Worm (Caenorhabditis elegans) whole organism, young adult: ENCODE data around the gene C16C10.9.

Source experiments
- B0261.1 ChIP-seq: sonication (generic microtip); optimal IDR thresholded peaks from 2 replicates; lab custom pipeline; 2016; ENCODE audit warnings: mild to moderate bottlenecking, missing genetic modification characterization, moderate library complexity, missing compliant biosample characterization
- C06A6.2 ChIP-seq: fragments of 200-800 bp; sonication (Bioruptor generic); conservative IDR thresholded peaks from 2 replicates; pipeline ENCODE4 v1.3.6; 2022; ENCODE audit warnings: missing genetic modification characterization, missing compliant biosample characterization
- C17E4.6 ChIP-seq: fragments of 200-800 bp; sonication (Bioruptor generic); IDR thresholded peaks from 2 replicates; pipeline ENCODE4 v1.3.6; 2022; ENCODE audit warnings: missing genetic modification reagents, missing genetic modification characterization, missing compliant biosample characterization
- D2030.7 ChIP-seq: fragments of 200-800 bp; sonication (Bioruptor generic); IDR thresholded peaks from 2 replicates; pipeline ENCODE4 v1.3.6; 2022; ENCODE audit warnings: missing genetic modification reagents, missing genetic modification characterization, missing compliant biosample characterization
- F10E7.11 ChIP-seq: sonication (generic microtip); optimal IDR thresholded peaks from 2 replicates; lab custom pipeline; 2017; ENCODE audit warnings: mild to moderate bottlenecking, missing genetic modification characterization, moderate library complexity, missing compliant biosample characterization
- F37B4.10 ChIP-seq: fragments of 200-800 bp; sonication (Bioruptor generic); IDR thresholded peaks from 2 replicates; pipeline ENCODE4 v1.3.6; 2022; ENCODE audit warnings: missing genetic modification characterization, missing compliant biosample characterization
- F49E8.2 ChIP-seq: sonication (generic microtip); optimal IDR thresholded peaks from 3 replicates; lab custom pipeline; 2017; ENCODE audit warnings: missing genetic modification characterization, mild to moderate bottlenecking, missing compliant biosample characterization, antibody characterized with exemption, moderate library complexity; ENCODE audit not compliant: insufficient read depth
- F57A8.1 ChIP-seq: fragments of 200-800 bp; sonication (Bioruptor generic); optimal IDR thresholded peaks from 2 replicates; lab custom pipeline; 2018; ENCODE audit warnings: mild to moderate bottlenecking, missing genetic modification characterization, moderate library complexity, missing compliant biosample characterization
- K12H6.12 ChIP-seq: fragments of 200-800 bp; sonication (Bioruptor generic); optimal IDR thresholded peaks from 2 replicates; lab custom pipeline; 2018; ENCODE audit warnings: mild to moderate bottlenecking, missing genetic modification characterization, missing compliant biosample characterization
- T07F8.4 ChIP-seq: sonication (generic microtip); optimal IDR thresholded peaks from 2 replicates; lab custom pipeline; 2016; ENCODE audit warnings: mild to moderate bottlenecking, missing genetic modification characterization, moderate library complexity, missing compliant biosample characterization
- ama-1 ChIP-seq, 3 experiments: fragments of 150-350 bp in 1 of 3; sonication (generic microtip) in 2 of 3; optimal IDR thresholded peaks; 2 replicates each; lab custom pipeline; 2014 to 2018; ENCODE audit warnings: missing biosample characterization in 2 of 3, missing genetic modification characterization in 2 of 3, missing genetic modification reagents in 2 of 3
- athp-1 ChIP-seq: sonication (generic microtip); optimal IDR thresholded peaks from 2 replicates; lab custom pipeline; 2017; ENCODE audit warnings: mild to moderate bottlenecking, missing genetic modification characterization, missing compliant biosample characterization
- attf-3 ChIP-seq: fragments of 200-800 bp; sonication (Bioruptor generic); conservative IDR thresholded peaks from 2 replicates; pipeline ENCODE4 v1.3.6; 2022; ENCODE audit warnings: missing genetic modification reagents, missing genetic modification characterization, missing compliant biosample characterization
- attf-6 ChIP-seq: fragments of 200-800 bp; sonication (Bioruptor generic); IDR thresholded peaks from 2 replicates; pipeline ENCODE4 v1.3.6; 2022; ENCODE audit warnings: missing genetic modification reagents, missing genetic modification characterization, missing compliant biosample characterization
- bed-2 ChIP-seq: fragments of 200-800 bp; sonication (Bioruptor generic); IDR thresholded peaks from 2 replicates; pipeline ENCODE4 v1.3.6; 2022; ENCODE audit warnings: missing genetic modification reagents, missing genetic modification characterization, missing compliant biosample characterization
- cebp-2 ChIP-seq: fragments of 200-800 bp; sonication (Bioruptor generic); IDR thresholded peaks from 2 replicates; pipeline ENCODE4 v1.3.6; 2022; ENCODE audit warnings: missing genetic modification characterization, missing compliant biosample characterization
- ceh-100 ChIP-seq: fragments of 200-800 bp; sonication (Bioruptor generic); IDR thresholded peaks from 2 replicates; pipeline ENCODE4 v1.3.6; 2022; ENCODE audit warnings: missing genetic modification reagents, missing genetic modification characterization, missing compliant biosample characterization
- ceh-58 ChIP-seq: fragments of 200-800 bp; sonication (Bioruptor generic); IDR thresholded peaks from 2 replicates; pipeline ENCODE4 v1.3.6; 2022; ENCODE audit warnings: missing genetic modification characterization, missing compliant biosample characterization
- ceh-91 ChIP-seq: fragments of 200-800 bp; sonication (Bioruptor generic); IDR thresholded peaks from 2 replicates; pipeline ENCODE4 v1.3.6; 2022; ENCODE audit warnings: missing genetic modification reagents, missing genetic modification characterization, missing compliant biosample characterization
- die-1 ChIP-seq: sonication (generic microtip); optimal IDR thresholded peaks from 2 replicates; lab custom pipeline; 2016; ENCODE audit warnings: missing genotype, mild to moderate bottlenecking, missing genetic modification characterization, missing compliant biosample characterization
- efl-1 ChIP-seq: fragments of 150-350 bp; optimal IDR thresholded peaks from 2 replicates; lab custom pipeline; 2014; ENCODE audit warnings: missing biosample characterization, missing genetic modification reagents, missing genetic modification characterization
- egl-18 ChIP-seq: fragments of 200-800 bp; sonication (Bioruptor generic); IDR thresholded peaks from 2 replicates; pipeline ENCODE4 v1.3.6; 2022; ENCODE audit warnings: missing genetic modification reagents, missing genetic modification characterization, missing compliant biosample characterization
- ekl-4 ChIP-seq: fragments of 200-800 bp; sonication (Bioruptor generic); IDR thresholded peaks from 2 replicates; pipeline ENCODE4 v1.3.6; 2022; ENCODE audit warnings: missing genetic modification reagents, missing genetic modification characterization, missing compliant biosample characterization
- fkh-3 ChIP-seq: sonication (generic microtip); optimal IDR thresholded peaks from 2 replicates; lab custom pipeline; 2016; ENCODE audit warnings: mild to moderate bottlenecking, missing genetic modification characterization, missing compliant biosample characterization
- hmg-20 ChIP-seq: fragments of 200-800 bp; sonication (Bioruptor generic); IDR thresholded peaks from 2 replicates; pipeline ENCODE4 v1.3.6; 2022; ENCODE audit warnings: missing genetic modification reagents, missing genetic modification characterization, missing compliant biosample characterization
- hrde-1 ChIP-seq: sonication (generic microtip); optimal IDR thresholded peaks from 2 replicates; lab custom pipeline; 2016; ENCODE audit warnings: missing genetic modification characterization, mild to moderate bottlenecking, missing compliant biosample characterization, moderate library complexity, missing genotype, missing genetic modification reagents, borderline replicate concordance
- lag-1 ChIP-seq: fragments of 200-800 bp; sonication (Bioruptor generic); IDR thresholded peaks from 2 replicates; pipeline ENCODE4 v1.3.6; 2022; ENCODE audit warnings: missing genetic modification reagents, missing genetic modification characterization, missing compliant biosample characterization
- let-607 ChIP-seq, 2 experiments: fragments of 200-800 bp in 1 of 2; sonication (Bioruptor generic) in 1 of 2; sonication (generic microtip) in 1 of 2; optimal IDR thresholded peaks; 2 replicates each; lab custom pipeline; 2016 to 2018; ENCODE audit warnings: mild to moderate bottlenecking in 2 of 2, missing compliant biosample characterization in 2 of 2, missing genetic modification characterization in 2 of 2, moderate library complexity in 2 of 2, missing genotype in 1 of 2
- lsy-27 ChIP-seq: sonication (generic microtip); optimal IDR thresholded peaks from 2 replicates; lab custom pipeline; 2017; ENCODE audit warnings: missing genetic modification characterization, mild to moderate bottlenecking, missing compliant biosample characterization, antibody characterized with exemption, missing genotype, borderline replicate concordance; ENCODE audit not compliant: insufficient read depth
- madf-3 ChIP-seq: fragments of 200-800 bp; sonication (Bioruptor generic); IDR thresholded peaks from 2 replicates; pipeline ENCODE4 v1.3.6; 2022; ENCODE audit warnings: missing genetic modification reagents, missing genetic modification characterization, missing compliant biosample characterization
- madf-6 ChIP-seq: fragments of 200-800 bp; sonication (Bioruptor generic); IDR thresholded peaks from 2 replicates; pipeline ENCODE4 v1.3.6; 2022; ENCODE audit warnings: missing genetic modification reagents, missing genetic modification characterization, missing compliant biosample characterization
- madf-8 ChIP-seq: fragments of 200-800 bp; sonication (Bioruptor generic); conservative IDR thresholded peaks from 2 replicates; pipeline ENCODE4 v1.3.6; 2022; ENCODE audit warnings: missing genetic modification reagents, missing genetic modification characterization, missing compliant biosample characterization
- mcd-1 ChIP-seq: fragments of 200-800 bp; sonication (Bioruptor generic); IDR thresholded peaks from 2 replicates; pipeline ENCODE4 v1.3.6; 2022; ENCODE audit warnings: missing genetic modification reagents, missing genetic modification characterization, missing compliant biosample characterization
- mes-4 ChIP-seq: sonication (generic microtip); optimal IDR thresholded peaks from 2 replicates; lab custom pipeline; 2016; ENCODE audit warnings: missing genotype, missing genetic modification characterization, missing compliant biosample characterization
- nfya-1 ChIP-seq: sonication (generic microtip); optimal IDR thresholded peaks from 2 replicates; lab custom pipeline; 2017; ENCODE audit warnings: antibody characterized with exemption, missing compliant biosample characterization, missing genetic modification characterization, borderline replicate concordance; ENCODE audit not compliant: insufficient read depth
- nfyb-1 ChIP-seq: fragments of 200-800 bp; sonication (Bioruptor generic); IDR thresholded peaks from 2 replicates; pipeline ENCODE4 v1.3.6; 2022; ENCODE audit warnings: missing genetic modification reagents, missing genetic modification characterization, missing compliant biosample characterization
- nhr-120 ChIP-seq: fragments of 200-800 bp; sonication (Bioruptor generic); IDR thresholded peaks from 2 replicates; pipeline ENCODE4 v1.3.6; 2022; ENCODE audit warnings: missing genetic modification characterization, missing compliant biosample characterization
- pbrm-1 ChIP-seq: fragments of 200-800 bp; sonication (Bioruptor generic); IDR thresholded peaks from 2 replicates; pipeline ENCODE4 v1.3.6; 2022; ENCODE audit warnings: missing genetic modification reagents, missing genetic modification characterization, missing compliant biosample characterization
- rpc-1 ChIP-seq, 2 experiments: fragments of 150-350 bp in 1 of 2; sonication (generic microtip) in 1 of 2; optimal IDR thresholded peaks; 2 replicates each; lab custom pipeline; 2014 to 2018; ENCODE audit warnings: missing biosample characterization in 1 of 2, missing genetic modification characterization in 1 of 2, missing genetic modification reagents in 1 of 2, missing genotype in 1 of 2
- sea-2 ChIP-seq: fragments of 200-800 bp; sonication (Bioruptor generic); IDR thresholded peaks from 2 replicates; pipeline ENCODE4 v1.3.6; 2022; ENCODE audit warnings: missing genetic modification characterization, missing compliant biosample characterization
- snpc-1.3 ChIP-seq: sonication (generic microtip); optimal IDR thresholded peaks from 2 replicates; lab custom pipeline; 2017; ENCODE audit warnings: missing genetic modification characterization, mild to moderate bottlenecking, missing compliant biosample characterization, antibody characterized with exemption, moderate library complexity, missing genotype, missing genetic modification reagents; ENCODE audit not compliant: insufficient read depth
- tlf-1 ChIP-seq: fragments of 200-800 bp; sonication (Bioruptor generic); optimal IDR thresholded peaks from 2 replicates; lab custom pipeline; 2018; ENCODE audit warnings: mild to moderate bottlenecking, missing genetic modification characterization, missing compliant biosample characterization
- xnd-1 ChIP-seq: sonication (generic microtip); optimal IDR thresholded peaks from 2 replicates; lab custom pipeline; 2016; ENCODE audit warnings: missing genotype, missing genetic modification reagents, missing genetic modification characterization, missing compliant biosample characterization
- ztf-26 ChIP-seq: sonication (generic microtip); optimal IDR thresholded peaks from 2 replicates; lab custom pipeline; 2017; ENCODE audit warnings: missing genetic modification characterization, missing compliant biosample characterization
- ztf-28 ChIP-seq: fragments of 200-800 bp; sonication (Bioruptor generic); IDR thresholded peaks from 2 replicates; pipeline ENCODE4 v1.3.6; 2022; ENCODE audit warnings: missing genetic modification reagents, missing genetic modification characterization, missing compliant biosample characterization

Gene C16C10.9

DNA sequence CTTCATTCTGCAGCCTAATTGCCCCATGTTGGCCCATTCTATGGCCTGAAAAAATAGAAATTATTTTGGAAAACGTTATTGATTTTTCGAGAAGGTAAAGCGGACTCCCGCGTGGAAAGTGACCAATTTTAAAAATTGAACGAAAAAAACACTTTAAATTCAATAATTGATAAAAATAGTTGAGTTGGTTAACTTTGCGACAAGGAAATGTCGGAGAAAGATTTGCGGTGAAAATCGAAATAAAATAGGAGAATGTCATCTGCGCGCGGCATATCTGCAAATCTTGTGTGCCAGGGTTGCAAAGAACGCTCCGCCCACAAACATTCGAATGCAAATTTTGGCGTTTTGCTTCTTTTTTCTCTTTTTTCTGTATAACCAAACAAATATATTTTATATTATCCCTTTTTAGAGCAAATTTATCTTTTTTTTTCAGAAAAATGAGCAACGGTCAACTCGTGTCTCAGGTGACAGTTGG lies 13.7 kb upstream of the C16C10.9 start, which contains the start of the genes rnf-121 and C16C10.4 (continued):
- TF ChIP-seq F49E8.2 (peak; percentile 63), D2030.7 (peak; percentile 61; the same call in 1 of the 2 replicates), mcd-1 (GFP tag; lab: Robert Waterston, UW) (peak; percentile 75), snpc-1.3 (peak; percentile 71), T07F8.4 (peak; percentile 15), F10E7.11 (tag; lab: Kevin White, UChicago) (no peak), attf-3 (GFP tag; lab: Robert Waterston, UW) (no peak), hrde-1 (tag; lab: Kevin White, UChicago) (peak; percentile 66), cebp-2 (GFP tag; lab: Robert Waterston, UW) (no peak), attf-6 (no peak), ceh-100 (peak; percentile 77), efl-1 (peak; percentile 26), C17E4.6 (GFP tag; lab: Robert Waterston, UW) (no peak), egl-18 (no peak), bed-2 (GFP tag; lab: Robert Waterston, UW) (no peak), fkh-3 (no peak), madf-8 (GFP tag; lab: Robert Waterston, UW) (peak; percentile 38), ama-1 (optimal IDR thresholded peaks at IDR 0.05; lab: Kevin White, UChicago) (no peak), ama-1 (GFP tag; optimal IDR thresholded peaks at IDR 0.05; lab: Kevin White, UChicago) (peak in 1 of 2 experiments; percentile 62), ceh-58 (GFP tag; lab: Robert Waterston, UW) (no peak), nfyb-1 (peak; percentile 77; the same call in 1 of the 2 replicates), madf-3 (no peak), mes-4 (tag; lab: Kevin White, UChicago) (no peak), pbrm-1 (GFP tag; lab: Robert Waterston, UW) (peak; percentile 31; the same call in 1 of the 2 replicates), lsy-27 (tag; lab: Kevin White, UChicago) (no peak), athp-1 (tag; lab: Kevin White, UChicago) (peak; percentile 40), lag-1 (GFP tag; lab: Robert Waterston, UW) (no peak), C06A6.2 (GFP tag; lab: Robert Waterston, UW) (peak; percentile 44; the same call in 1 of the 2 replicates), rpc-1 (optimal IDR thresholded peaks at IDR 0.05; lab: Kevin White, UChicago) (peak; percentile 56), rpc-1 (tag; optimal IDR thresholded peaks at IDR 0.05; lab: Kevin White, UChicago) (no peak), ztf-28 (GFP tag; lab: Robert Waterston, UW) (no peak), F37B4.10 (GFP tag; lab: Robert Waterston, UW) (no peak), B0261.1 (tag; lab: Kevin White, UChicago) (no peak), die-1 (tag; lab: Kevin White, UChicago) (peak; percentile 50), F57A8.1 (no peak), nhr-120 (GFP tag; lab: Robert Waterston, UW) (no peak), ekl-4 (GFP tag; lab: Robert Waterston, UW) (peak; percentile 60; the same call in 1 of the 2 replicates), ztf-26 (tag; lab: Kevin White, UChicago) (no peak), hmg-20 (no peak), nfya-1 (tag; lab: Kevin White, UChicago) (no peak), K12H6.12 (peak; percentile 19), tlf-1 (GFP tag; lab: Kevin White, UChicago) (peak; percentile 38), let-607 (tag; optimal IDR thresholded peaks at IDR 0.05; lab: Kevin White, UChicago) (peak in 1 of 2 experiments; percentile 42), sea-2 (GFP tag; lab: Robert Waterston, UW) (no peak), xnd-1 (tag; lab: Kevin White, UChicago) (peak; percentile 38), ceh-91 (GFP tag; lab: Robert Waterston, UW) (no peak), madf-6 (GFP tag; lab: Robert Waterston, UW) (peak; percentile 82)
- TF ChIP-seq, all 124 proteins: peak for 49
